Fruit fly (Drosophila melanogaster) whole organism, embryonic: ENCODE data around the gene CG32073.

Experiments used
- Antp ChIP-seq: fragments of 200-800 bp; sonication (Bioruptor generic); optimal IDR thresholded peaks from 3 replicates; lab custom pipeline; 2016; ENCODE audit warnings: missing biosample characterization, missing genetic modification characterization
- Atf-2 ChIP-seq: fragments of 200-800 bp; sonication (Bioruptor generic); optimal IDR thresholded peaks from 2 replicates; lab custom pipeline; 2016; ENCODE audit warnings: missing biosample characterization, missing genetic modification characterization
- B-H1 ChIP-seq: fragments of 200-800 bp; sonication (Bioruptor generic); IDR thresholded peaks from 3 replicates; pipeline ENCODE4 v1.3.6; 2022; ENCODE audit warnings: missing biosample characterization, missing genetic modification characterization
- B-H2 ChIP-seq: fragments of 200-800 bp; sonication (Bioruptor generic); optimal IDR thresholded peaks from 2 replicates; lab custom pipeline; 2018; ENCODE audit warnings: missing biosample characterization, mild to moderate bottlenecking, missing genetic modification characterization
- CG12219 ChIP-seq: fragments of 200-800 bp; sonication (Bioruptor generic); optimal IDR thresholded peaks from 3 replicates; lab custom pipeline; 2018; ENCODE audit warnings: missing biosample characterization, mild to moderate bottlenecking, missing genetic modification characterization
- CG12236 ChIP-seq: fragments of 200-800 bp; sonication (Bioruptor generic); optimal IDR thresholded peaks from 2 replicates; lab custom pipeline; 2016; ENCODE audit warnings: missing biosample characterization, missing genetic modification characterization
- CG12391 ChIP-seq: fragments of 200-800 bp; sonication (Bioruptor generic); optimal IDR thresholded peaks from 3 replicates; lab custom pipeline; 2018; ENCODE audit warnings: missing biosample characterization, mild to moderate bottlenecking, missing genetic modification characterization, moderate library complexity
- CG12744 ChIP-seq: fragments of 200-800 bp; sonication (Bioruptor generic); optimal IDR thresholded peaks from 2 replicates; lab custom pipeline; 2016; ENCODE audit warnings: missing biosample characterization, missing genetic modification characterization
- CG14667 ChIP-seq: fragments of 200-800 bp; sonication (Bioruptor generic); IDR thresholded peaks from 2 replicates; pipeline ENCODE4 v1.3.6; 2022; ENCODE audit warnings: missing biosample characterization, missing genetic modification characterization
- CG15514 ChIP-seq: fragments of 200-800 bp; sonication (Bioruptor generic); optimal IDR thresholded peaks from 3 replicates; lab custom pipeline; 2017; ENCODE audit warnings: missing biosample characterization, missing genetic modification characterization, mild to moderate bottlenecking, moderate library complexity, missing genetic modification reagents
- CG1602 ChIP-seq: fragments of 200-800 bp; sonication (Bioruptor generic); optimal IDR thresholded peaks from 3 replicates; lab custom pipeline; 2016; ENCODE audit warnings: missing biosample characterization, missing genetic modification characterization
- CG17359 ChIP-seq: fragments of 200-800 bp; sonication (Bioruptor generic); optimal IDR thresholded peaks from 3 replicates; lab custom pipeline; 2018; ENCODE audit warnings: missing biosample characterization, mild to moderate bottlenecking, missing genetic modification characterization, moderate library complexity
- CG17361 ChIP-seq: fragments of 200-800 bp; sonication (Bioruptor generic); IDR thresholded peaks from 3 replicates; pipeline ENCODE4 v1.3.6; 2022; ENCODE audit warnings: missing biosample characterization, missing genetic modification characterization
- CG30431 ChIP-seq: fragments of 200-800 bp; sonication (Bioruptor generic); optimal IDR thresholded peaks from 2 replicates; lab custom pipeline; 2017; ENCODE audit warnings: missing biosample characterization, missing genetic modification characterization
- CG3065 ChIP-seq: fragments of 200-800 bp; sonication (Bioruptor generic); optimal IDR thresholded peaks from 2 replicates; lab custom pipeline; 2016; ENCODE audit warnings: missing biosample characterization, missing genetic modification characterization
- CG3726 ChIP-seq: fragments of 200-800 bp; sonication (Bioruptor generic); IDR thresholded peaks from 3 replicates; pipeline ENCODE4, ENCODE4 v1.3.6; 2022; ENCODE audit warnings: missing biosample characterization, missing genetic modification characterization
- CG4282 ChIP-seq: fragments of 200-800 bp; sonication (Bioruptor generic); optimal IDR thresholded peaks from 2 replicates; lab custom pipeline; 2016; ENCODE audit warnings: missing biosample characterization, missing genetic modification characterization
- CG6654 ChIP-seq: fragments of 200-800 bp; sonication (Bioruptor generic); optimal IDR thresholded peaks from 2 replicates; lab custom pipeline; 2017; ENCODE audit warnings: missing biosample characterization, mild to moderate bottlenecking, missing genetic modification characterization
- CG7372 ChIP-seq: fragments of 200-800 bp; sonication (Bioruptor generic); IDR thresholded peaks from 2 replicates; pipeline ENCODE4 v1.3.6; 2022; ENCODE audit warnings: missing biosample characterization, missing genetic modification characterization
- CG7987 ChIP-seq: fragments of 200-800 bp; sonication (Bioruptor generic); optimal IDR thresholded peaks from 2 replicates; lab custom pipeline; 2018; ENCODE audit warnings: missing biosample characterization, mild to moderate bottlenecking, missing genetic modification characterization, moderate library complexity
- CrebB ChIP-seq: fragments of 200-800 bp; sonication (Bioruptor generic); optimal IDR thresholded peaks from 3 replicates; lab custom pipeline; 2018; ENCODE audit warnings: missing biosample characterization, mild to moderate bottlenecking, missing genetic modification characterization
- E2f1 ChIP-seq: fragments of 200-800 bp; sonication (Bioruptor generic); IDR thresholded peaks from 2 replicates; pipeline ENCODE4 v1.3.6; 2022; ENCODE audit warnings: missing biosample characterization, missing genetic modification characterization
- HHEX ChIP-seq: fragments of 200-800 bp; sonication (Bioruptor generic); optimal IDR thresholded peaks from 3 replicates; lab custom pipeline; 2017; ENCODE audit warnings: missing biosample characterization, mild to moderate bottlenecking, missing genetic modification characterization, missing genetic modification reagents
- HLHmδ ChIP-seq: fragments of 200-800 bp; sonication (Bioruptor generic); optimal IDR thresholded peaks from 2 replicates; lab custom pipeline; 2018; ENCODE audit warnings: missing biosample characterization, mild to moderate bottlenecking, missing genetic modification characterization, moderate library complexity
- Hr3 ChIP-seq: fragments of 200-800 bp; sonication (Bioruptor generic); optimal IDR thresholded peaks from 3 replicates; lab custom pipeline; 2016; ENCODE audit warnings: missing biosample characterization, missing genetic modification characterization
- Side ChIP-seq: fragments of 200-800 bp; sonication (Bioruptor generic); optimal IDR thresholded peaks from 2 replicates; lab custom pipeline; 2016; ENCODE audit warnings: missing biosample characterization, missing genetic modification characterization
- ato ChIP-seq: fragments of 200-800 bp; sonication (Bioruptor generic); IDR thresholded peaks from 2 replicates; pipeline ENCODE4 v1.3.6; 2022; ENCODE audit warnings: missing biosample characterization, missing genetic modification characterization; ENCODE audit not compliant: partially characterized antibody
- bsh ChIP-seq, 2 experiments: fragments of 200-800 bp; sonication (Bioruptor generic); optimal IDR thresholded peaks; 2 replicates each; lab custom pipeline; 2017 to 2018; ENCODE audit warnings: mild to moderate bottlenecking in 2 of 2, missing biosample characterization in 2 of 2, missing genetic modification characterization in 2 of 2, moderate library complexity in 1 of 2
- corto ChIP-seq: fragments of 200-800 bp; sonication (Bioruptor generic); optimal IDR thresholded peaks from 2 replicates; lab custom pipeline; 2016; ENCODE audit warnings: missing biosample characterization, mild to moderate bottlenecking, missing genetic modification characterization, moderate library complexity
- cwo ChIP-seq: fragments of 200-800 bp; sonication (Bioruptor generic); optimal IDR thresholded peaks from 3 replicates; lab custom pipeline; 2017; ENCODE audit warnings: missing biosample characterization, missing genetic modification characterization, mild to moderate bottlenecking, moderate library complexity, missing genetic modification reagents
- da ChIP-seq: fragments of 200-800 bp; sonication (Bioruptor generic); optimal IDR thresholded peaks from 2 replicates; lab custom pipeline; 2016; ENCODE audit warnings: missing biosample characterization, missing genetic modification characterization
- dimm ChIP-seq: fragments of 200-800 bp; sonication (Bioruptor generic); IDR thresholded peaks from 2 replicates; pipeline ENCODE4 v1.3.6; 2022; ENCODE audit warnings: missing biosample characterization, missing genetic modification characterization
- dm ChIP-seq: fragments of 200-800 bp; sonication (Bioruptor generic); optimal IDR thresholded peaks from 3 replicates; lab custom pipeline; 2016; ENCODE audit warnings: missing biosample characterization, missing genetic modification characterization
- eve ChIP-seq, 2 experiments: fragments of >200 bp; optimal IDR thresholded peaks; 2 replicates each; lab custom pipeline; 2017; ENCODE audit warnings: missing biosample characterization in 2 of 2, missing genetic modification characterization in 2 of 2
- eyg ChIP-seq: fragments of 200-800 bp; sonication (Bioruptor generic); optimal IDR thresholded peaks from 3 replicates; lab custom pipeline; 2016; ENCODE audit warnings: missing biosample characterization, missing genetic modification characterization
- fru ChIP-seq: fragments of >200 bp; optimal IDR thresholded peaks from 2 replicates; lab custom pipeline; 2017
- kah ChIP-seq: fragments of 200-800 bp; sonication (Bioruptor generic); optimal IDR thresholded peaks from 2 replicates; lab custom pipeline; 2018; ENCODE audit warnings: missing biosample characterization, mild to moderate bottlenecking, missing genetic modification characterization
- klu ChIP-seq: fragments of 200-800 bp; sonication (Bioruptor generic); IDR thresholded peaks from 2 replicates; pipeline ENCODE4 v1.3.6; 2022; ENCODE audit warnings: missing biosample characterization, missing genetic modification characterization
- kni ChIP-seq: fragments of 200-800 bp; sonication (Bioruptor generic); optimal IDR thresholded peaks from 3 replicates; lab custom pipeline; 2017; ENCODE audit warnings: mild to moderate bottlenecking, missing biosample characterization, missing genetic modification reagents, missing genetic modification characterization
- lbe ChIP-seq: fragments of 200-800 bp; sonication (Bioruptor generic); optimal IDR thresholded peaks from 2 replicates; lab custom pipeline; 2016; ENCODE audit warnings: missing biosample characterization, mild to moderate bottlenecking, missing genetic modification characterization
- lmd ChIP-seq: fragments of 200-800 bp; sonication (Bioruptor generic); IDR thresholded peaks from 2 replicates; pipeline ENCODE4 v1.3.6; 2022; ENCODE audit warnings: missing biosample characterization, missing genetic modification characterization
- lola ChIP-seq, 3 experiments: fragments of >200 bp in 2 of 3; fragments of 200-800 bp in 1 of 3; sonication (Bioruptor generic) in 1 of 3; optimal IDR thresholded peaks; 2 replicates each; lab custom pipeline; 2017 to 2019; ENCODE audit warnings: missing biosample characterization in 3 of 3, missing genetic modification characterization in 3 of 3, mild to moderate bottlenecking in 1 of 3, moderate library complexity in 1 of 3
- odd ChIP-seq: fragments of 200-800 bp; sonication (Bioruptor generic); optimal IDR thresholded peaks from 2 replicates; lab custom pipeline; 2017; ENCODE audit warnings: missing biosample characterization, mild to moderate bottlenecking, missing genetic modification characterization
- scrt ChIP-seq: fragments of 200-800 bp; sonication (Bioruptor generic); optimal IDR thresholded peaks from 2 replicates; lab custom pipeline; 2018; ENCODE audit warnings: missing biosample characterization, mild to moderate bottlenecking, missing genetic modification characterization, moderate library complexity
- slp2 ChIP-seq: fragments of 200-800 bp; sonication (Bioruptor generic); optimal IDR thresholded peaks from 2 replicates; lab custom pipeline; 2016; ENCODE audit warnings: missing biosample characterization, missing genetic modification characterization
- sob ChIP-seq: fragments of 200-800 bp; sonication (Bioruptor generic); IDR thresholded peaks from 2 replicates; pipeline ENCODE4 v1.3.6; 2022; ENCODE audit warnings: missing biosample characterization, missing genetic modification characterization
- ssp ChIP-seq: fragments of 200-800 bp; sonication (Bioruptor generic); IDR thresholded peaks from 2 replicates; pipeline ENCODE4 v1.3.6; 2022; ENCODE audit warnings: missing biosample characterization, missing genetic modification characterization
- stc ChIP-seq: fragments of 200-800 bp; sonication (Bioruptor generic); IDR thresholded peaks from 2 replicates; pipeline ENCODE4 v1.3.6; 2022; ENCODE audit warnings: missing biosample characterization, missing genetic modification characterization
- tna ChIP-seq: fragments of 200-800 bp; sonication (Bioruptor generic); IDR thresholded peaks from 2 replicates; pipeline ENCODE4 v1.3.6; 2022; ENCODE audit warnings: missing biosample characterization, missing genetic modification characterization; ENCODE audit not compliant: partially characterized antibody
- yki ChIP-seq: fragments of >200 bp; optimal IDR thresholded peaks from 3 replicates; lab custom pipeline; 2018
- zfh2 ChIP-seq: fragments of 200-800 bp; sonication (Bioruptor generic); optimal IDR thresholded peaks from 2 replicates; lab custom pipeline; 2016; ENCODE audit warnings: missing biosample characterization, missing genetic modification characterization

CG32073 gene

DNA sequence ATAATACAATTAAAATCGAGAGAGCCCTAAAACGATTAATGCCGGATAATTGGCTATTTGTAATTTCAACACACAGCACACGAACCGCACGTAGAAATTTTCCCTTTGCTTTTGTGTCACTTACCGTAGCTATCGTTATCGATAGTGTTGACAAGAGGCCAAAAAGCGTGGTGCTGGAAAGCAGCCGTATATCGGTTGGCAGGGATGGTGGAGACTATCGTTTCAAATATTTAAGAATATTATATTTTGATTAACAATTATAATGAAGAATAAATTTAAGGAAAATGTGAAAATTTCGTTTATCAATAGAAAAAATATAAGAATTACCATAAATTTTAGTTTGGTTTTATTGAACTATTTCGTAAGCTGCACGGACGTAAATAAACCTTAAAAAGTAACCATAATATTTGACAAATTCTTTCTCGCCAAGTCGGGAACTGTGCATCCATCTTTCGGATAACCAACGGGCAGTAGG is 14.3 kb downstream of the CG32073 start, which contains the start of gene JIL-1 (continued):
- peak; percentile 34 for TF ChIP-seq CG4282 (GFP tag; lab: Kevin White, UChicago)
- no peak for TF ChIP-seq CG6654 (GFP tag; lab: Kevin White, UChicago)
- TF ChIP-seq klu (GFP tag; lab: Robert Waterston, UW) = no peak
- no peak for TF ChIP-seq fru
- TF ChIP-seq CG1602 (GFP tag; lab: Kevin White, UChicago) = peak; percentile 46
- peak; percentile 93 for TF ChIP-seq sob (GFP tag; lab: Robert Waterston, UW)
- peak; percentile 48; the same call in 1 of the 2 replicates for TF ChIP-seq CG7372
- TF ChIP-seq Antp (GFP tag; lab: Kevin White, UChicago) = peak; percentile 31
- TF ChIP-seq CG17361 (GFP tag; lab: Robert Waterston, UW) = peak; percentile 61
- peak in 1 of 2 experiments; percentile 46 for TF ChIP-seq eve (GFP tag; optimal IDR thresholded peaks at IDR 0.05; lab: Kevin White, UChicago)
- TF ChIP-seq kah (GFP tag; lab: Kevin White, UChicago) = no peak
- TF ChIP-seq Side (GFP tag; lab: Kevin White, UChicago) = no peak
- peak; percentile 71 for TF ChIP-seq zfh2 (GFP tag; lab: Kevin White, UChicago)
- peak; percentile 2 for TF ChIP-seq CG7987 (GFP tag; lab: Kevin White, UChicago)
- no peak for TF ChIP-seq Atf-2 (GFP tag; lab: Kevin White, UChicago)
- peak; percentile 17 for TF ChIP-seq cwo (GFP tag; lab: Kevin White, UChicago)
- peak; percentile 76; the same call in 1 of the 2 replicates for TF ChIP-seq lmd (GFP tag; lab: Robert Waterston, UW)
- peak; percentile 53 for TF ChIP-seq CG15514
- TF ChIP-seq CG12236 (GFP tag; lab: Kevin White, UChicago) = no peak
- TF ChIP-seq Hr3 (GFP tag; lab: Kevin White, UChicago) = peak; percentile 65
- peak; percentile 73 for TF ChIP-seq tna (GFP tag; lab: Robert Waterston, UW)
- TF ChIP-seq bsh (GFP tag; optimal IDR thresholded peaks at IDR 0.05; lab: Kevin White, UChicago) = peak in 1 of 2 experiments; percentile 31
- no peak for TF ChIP-seq odd (GFP tag; lab: Kevin White, UChicago)
- TF ChIP-seq scrt = no peak
- TF ChIP-seq B-H1 (GFP tag; lab: Robert Waterston, UW) = no peak
- TF ChIP-seq slp2 = peak; percentile 24
- TF ChIP-seq kni (GFP tag; lab: Kevin White, UChicago) = no peak
- no peak for TF ChIP-seq CG12219 (GFP tag; lab: Kevin White, UChicago)
- no peak for TF ChIP-seq CG30431 (GFP tag; lab: Kevin White, UChicago)
- TF ChIP-seq da (GFP tag; lab: Kevin White, UChicago) = no peak
- TF ChIP-seq CG14667 = peak; percentile 41; the same call in 1 of the 2 replicates
- peak; percentile 39; the same call in 1 of the 2 replicates for TF ChIP-seq stc (GFP tag; lab: Robert Waterston, UW)
- TF ChIP-seq ssp (GFP tag; lab: Robert Waterston, UW) = peak; percentile 57
- no peak for TF ChIP-seq CG3065
- TF ChIP-seq CG17359 (tag; lab: Kevin White, UChicago) = peak; percentile 62
- TF ChIP-seq CG3726 (GFP tag; lab: Robert Waterston, UW) = no peak; the same call in 2 of the 3 replicates
- no peak for TF ChIP-seq eyg (GFP tag; lab: Kevin White, UChicago)
- peak; percentile 65 for TF ChIP-seq E2f1 (GFP tag; lab: Robert Waterston, UW)
- peak; percentile 73 for TF ChIP-seq ato (GFP tag; lab: Robert Waterston, UW)
- no peak for TF ChIP-seq dimm (GFP tag; lab: Robert Waterston, UW)
- peak; percentile 10 for TF ChIP-seq HLHmδ (GFP tag; lab: Kevin White, UChicago)
- peak; percentile 20 for TF ChIP-seq HHEX (GFP tag; lab: Kevin White, UChicago)
- TF ChIP-seq corto (GFP tag; lab: Kevin White, UChicago) = no peak
- TF ChIP-seq CG12744 (GFP tag; lab: Kevin White, UChicago) = no peak
- TF ChIP-seq CrebB = no peak
- no peak for TF ChIP-seq dm (GFP tag; lab: Kevin White, UChicago)
- TF ChIP-seq lbe = peak; percentile 51
- TF ChIP-seq yki = no peak
- peak; percentile 86 for TF ChIP-seq B-H2 (GFP tag; lab: Kevin White, UChicago)
- peak in 1 of 3 experiments; percentile 30 for TF ChIP-seq lola (GFP tag; optimal IDR thresholded peaks at IDR 0.05; lab: Kevin White, UChicago)
- peak; percentile 71 for TF ChIP-seq CG12391 (tag; lab: Kevin White, UChicago)
